Worm (Caenorhabditis elegans): ENCODE data around the gene ruvb-2.
A peak's percentile ranks its signal among the peaks of the same experiment; 100 is the strongest.

The ruvb-2 gene

DNA sequence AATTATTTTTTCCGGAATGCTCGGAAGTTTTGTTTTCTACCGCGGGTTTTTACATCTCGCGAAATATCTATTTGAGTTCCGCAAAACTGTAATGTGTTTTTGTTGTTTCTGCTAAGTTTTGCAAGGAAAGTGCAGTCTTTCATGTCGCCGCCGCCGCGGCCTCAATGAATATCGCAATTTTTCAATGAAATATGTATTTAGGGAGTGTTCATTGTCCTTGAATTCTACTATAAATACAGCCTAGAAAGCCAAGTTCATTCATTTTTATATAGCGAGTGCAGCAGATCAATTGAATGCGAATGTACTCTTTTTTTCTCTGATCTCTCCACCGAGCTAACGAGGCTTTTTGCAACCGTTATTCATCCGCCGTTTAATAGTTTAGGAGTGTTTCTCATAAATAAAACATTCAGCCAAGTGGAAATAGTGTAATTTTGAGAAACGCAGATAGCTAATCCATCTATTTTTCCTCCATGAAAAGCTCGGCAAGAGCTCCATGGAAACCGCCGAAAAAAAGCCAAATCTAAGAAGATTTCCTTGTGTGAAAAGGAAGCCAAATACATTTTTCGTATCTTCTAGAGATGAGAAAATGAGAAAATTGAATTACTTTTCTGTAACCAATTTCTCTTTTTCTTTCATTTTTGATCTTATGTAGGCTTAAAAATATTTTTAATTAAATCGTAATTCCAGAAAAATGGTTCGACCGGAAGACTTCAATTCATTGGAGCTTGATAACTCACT lies 6.2 kb downstream of the ruvb-2 start, which contains the start of gene T22D1.3 (continued):
- TF ChIP-seq lin-14 (GFP tag; optimal IDR thresholded peaks at IDR 0.05) = no peak

- TF ChIP-seq isw-1 (GFP tag; IDR thresholded peaks at IDR 0.05) = peak; percentile 10; the same call in 1 of the 2 replicates
- peak; percentile 40 for TF ChIP-seq snu-23 (GFP tag; optimal IDR thresholded peaks at IDR 0.05)
- peak; percentile 48 to 53 for TF ChIP-seq efl-1 (optimal IDR thresholded peaks at IDR 0.05)
- peak; percentile 60 to 90 for TF ChIP-seq efl-1 (GFP tag; optimal IDR thresholded peaks at IDR 0.05 in 1 of 2)
- peak; percentile 55 to 68 for TF ChIP-seq lin-35 (GFP tag; optimal IDR thresholded peaks at IDR 0.05)
- no peak for TF ChIP-seq aly-2 (tag; optimal IDR thresholded peaks at IDR 0.05)
- TF ChIP-seq hpl-2 (GFP tag; optimal IDR thresholded peaks at IDR 0.05) = no peak
- TF ChIP-seq lin-15B (tag; optimal IDR thresholded peaks at IDR 0.05) = peak; percentile 9
- TF ChIP-seq jun-1 (tag; optimal IDR thresholded peaks at IDR 0.05) = no peak
- TF ChIP-seq nhr-47 (tag; optimal IDR thresholded peaks at IDR 0.05) = no peak
- TF ChIP-seq xbp-1 (tag; optimal IDR thresholded peaks at IDR 0.05) = peak; percentile 45
- TF ChIP-seq nhr-71 (tag; optimal IDR thresholded peaks at IDR 0.05) = peak; percentile 16
- peak; percentile 15 to 61 (median 53) for TF ChIP-seq dpl-1 (GFP tag; optimal IDR thresholded peaks at IDR 0.05)
- TF ChIP-seq rnt-1 (tag; optimal IDR thresholded peaks at IDR 0.05) = peak; percentile 33
- peak; percentile 34 to 65 for TF ChIP-seq lsy-2 (tag; optimal IDR thresholded peaks at IDR 0.05)
- TF ChIP-seq skn-1 (tag; optimal IDR thresholded peaks at IDR 0.05) = peak; percentile 100
- no peak for TF ChIP-seq ceh-63 (GFP tag; optimal IDR thresholded peaks at IDR 0.05)
Observed at ce11 chrIV:6909863-6910733, 9.1 kb downstream of the ruvb-2 start, which contains the start of the genes rpn-1 and ribo-1. rpn-1 (minus strand) TSS chrIV:6909913. ribo-1 (plus strand) TSS chrIV:6910683.

DNA sequence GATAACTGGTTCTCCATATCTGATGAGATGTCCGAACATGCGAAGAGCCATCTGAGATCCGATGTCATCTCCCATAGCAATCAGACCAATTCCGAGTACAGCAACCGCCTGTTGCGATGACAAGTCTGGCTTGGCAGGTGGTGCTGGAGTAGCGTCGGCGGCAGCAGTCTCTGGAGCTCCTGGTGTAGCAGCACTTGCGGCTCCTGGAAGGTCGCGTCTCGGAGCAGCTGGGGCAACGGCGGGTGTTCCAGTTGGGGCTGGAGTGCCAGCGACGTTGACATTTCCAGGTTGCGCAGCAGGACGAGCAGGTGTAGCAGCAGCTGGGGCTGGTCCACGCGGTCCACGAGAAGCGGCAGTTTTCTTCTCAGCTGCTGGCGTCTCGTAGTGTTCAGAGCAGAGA lies 11.7 kb downstream of the ruvb-2 start:
- no peak for TF ChIP-seq dsc-1 (tag; optimal IDR thresholded peaks at IDR 0.05)
- no peak for TF ChIP-seq C34B4.2 (tag; optimal IDR thresholded peaks at IDR 0.05)
- TF ChIP-seq ceh-8 (GFP tag; optimal IDR thresholded peaks at IDR 0.05) = peak; percentile 55
- TF ChIP-seq unc-98 (GFP tag; IDR thresholded peaks at IDR 0.05) = no peak

ce11 chrIV:6905947-6906489 lies 13.2 kb downstream of the ruvb-2 start, which contains the start of the genes T22D1.17 and T22D1.8:
T22D1.17 (plus strand) TSS chrIV:6905997.
T22D1.8 (minus strand) TSS chrIV:6906348.
- TF ChIP-seq aly-2 (tag; optimal IDR thresholded peaks at IDR 0.05) = peak; percentile 60
- TF ChIP-seq elt-2 (tag; optimal IDR thresholded peaks at IDR 0.05) = no peak

- TF ChIP-seq sptf-1 (tag; optimal IDR thresholded peaks at IDR 0.05) (no peak), mab-9 (GFP tag; IDR thresholded peaks at IDR 0.05) (no peak), lsy-2 (tag; optimal IDR thresholded peaks at IDR 0.05) (no peak), ama-1 (optimal IDR thresholded peaks at IDR 0.05) (no peak), fkh-4 (tag; optimal IDR thresholded peaks at IDR 0.05; ENCODE audit: borderline replicate concordance) (no peak), grh-1 (GFP tag; IDR thresholded peaks at IDR 0.05) (no peak), nhr-19 (GFP tag; conservative IDR thresholded peaks at IDR 0.05) (no peak), nhr-20 (tag; optimal IDR thresholded peaks at IDR 0.05) (no peak), fkh-8 (tag; optimal IDR thresholded peaks at IDR 0.05) (no peak), unc-130 (tag; optimal IDR thresholded peaks at IDR 0.05) (no peak)
Observed at ce11 chrIV:6905428-6905827, 13.8 kb downstream of the ruvb-2 start.

Data from whole organism, L1 larva.